Fruit fly (Drosophila melanogaster): ENCODE measurements around the gene CG7142.

dm6 chr3R:18242089-18242955 lies 37.0 kb downstream of the CG7142 start, which contains the start of the genes CG7156 and 14-3-3epsilon:
- TF ChIP-seq Sin3A (optimal IDR thresholded peaks at IDR 0.05) (no peak), psq (optimal IDR thresholded peaks at IDR 0.05) (no peak), Myc (optimal IDR thresholded peaks at IDR 0.05) (no peak), insv (optimal IDR thresholded peaks at IDR 0.05) (no peak)
